Fruit fly (Drosophila melanogaster) Kc167 (cell line): ENCODE results near the gene Sec15.

Experiments
- Myc ChIP-seq: fragments of >200 bp; optimal IDR thresholded peaks from 2 replicates; lab custom pipeline; 2017; ENCODE audit warnings: missing external identifiers
- Sin3A ChIP-seq: fragments of >200 bp; optimal IDR thresholded peaks from 2 replicates; lab custom pipeline; 2018; ENCODE audit warnings: missing external identifiers
- h ChIP-seq: fragments of >200 bp; optimal IDR thresholded peaks from 3 replicates; lab custom pipeline; 2018; ENCODE audit warnings: missing external identifiers
- insv ChIP-seq: fragments of >200 bp; optimal IDR thresholded peaks from 3 replicates; lab custom pipeline; 2018; ENCODE audit warnings: missing external identifiers
- psq ChIP-seq: fragments of >200 bp; optimal IDR thresholded peaks from 2 replicates; lab custom pipeline; 2017; ENCODE audit warnings: missing external identifiers
- ttk ChIP-seq: sonication (Bioruptor generic); optimal IDR thresholded peaks from 2 replicates; lab custom pipeline; 2017; ENCODE audit warnings: missing external identifiers

The Sec15 gene

dm6 chr3R:21090230-21091021, 17.3 kb downstream of the Sec15 start:
- TF ChIP-seq ttk (no peak), Sin3A (no peak), psq (lab: Kevin White, UChicago) (no peak), Myc (lab: Kevin White, UChicago) (no peak), insv (lab: Kevin White, UChicago) (no peak), h (lab: Kevin White, UChicago) (no peak)

dm6 chr3R:21089416-21089815, 18.4 kb downstream of the Sec15 start:
- TF ChIP-seq Sin3A: no peak
- no peak for TF ChIP-seq Myc (lab: Kevin White, UChicago)
- no peak for TF ChIP-seq insv (lab: Kevin White, UChicago)
- no peak for TF ChIP-seq ttk
- TF ChIP-seq psq (lab: Kevin White, UChicago): no peak
- no peak for TF ChIP-seq h (lab: Kevin White, UChicago)

- TF ChIP-seq Myc (lab: Kevin White, UChicago) (no peak), h (lab: Kevin White, UChicago) (no peak), ttk (no peak), Sin3A (no peak), insv (lab: Kevin White, UChicago) (no peak), psq (lab: Kevin White, UChicago) (no peak)
Measured at dm6 chr3R:21084979-21085378, 22.8 kb downstream of the Sec15 start.

dm6 chr3R:21080876-21081586, 26.7 kb downstream of the Sec15 start, which contains the start of gene HHEX:
HHEX (minus strand) TSS chr3R:21080926.
- no peak for TF ChIP-seq psq (lab: Kevin White, UChicago)
- TF ChIP-seq Myc (lab: Kevin White, UChicago): no peak
- TF ChIP-seq Sin3A: no peak
- no peak for TF ChIP-seq insv (lab: Kevin White, UChicago)
- TF ChIP-seq h (lab: Kevin White, UChicago): no peak
- no peak for TF ChIP-seq ttk

- TF ChIP-seq psq (lab: Kevin White, UChicago) (no peak), Sin3A (no peak), h (lab: Kevin White, UChicago) (no peak), ttk (no peak), insv (lab: Kevin White, UChicago) (no peak), Myc (lab: Kevin White, UChicago) (no peak)
Measured at dm6 chr3R:21078958-21079357, 28.8 kb downstream of the Sec15 start.

- TF ChIP-seq Sin3A (no peak), insv (lab: Kevin White, UChicago) (no peak), h (lab: Kevin White, UChicago) (no peak), psq (lab: Kevin White, UChicago) (no peak)
Measured at dm6 chr3R:21078211-21078610, 29.6 kb downstream of the Sec15 start.

- TF ChIP-seq ttk (no peak), h (lab: Kevin White, UChicago) (no peak), insv (lab: Kevin White, UChicago) (no peak), Sin3A (no peak), Myc (lab: Kevin White, UChicago) (no peak), psq (lab: Kevin White, UChicago) (no peak)
Measured at dm6 chr3R:21077577-21077976, 30.2 kb downstream of the Sec15 start.

dm6 chr3R:21073707-21074106, 34.1 kb downstream of the Sec15 start, which contains the start of gene dmrt93B:
dmrt93B (plus strand) TSS chr3R:21074007.
- no peak for TF ChIP-seq ttk
- no peak for TF ChIP-seq psq (lab: Kevin White, UChicago)
- TF ChIP-seq insv (lab: Kevin White, UChicago): no peak
- no peak for TF ChIP-seq h (lab: Kevin White, UChicago)
- no peak for TF ChIP-seq Sin3A
- no peak for TF ChIP-seq Myc (lab: Kevin White, UChicago)

- no peak for TF ChIP-seq insv (lab: Kevin White, UChicago)
- no peak for TF ChIP-seq Sin3A
- no peak for TF ChIP-seq ttk
- TF ChIP-seq Myc (lab: Kevin White, UChicago): no peak
- TF ChIP-seq psq (lab: Kevin White, UChicago): no peak
- no peak for TF ChIP-seq h (lab: Kevin White, UChicago)
Measured at dm6 chr3R:21073141-21073540, 34.6 kb downstream of the Sec15 start, which contains the start of gene r-l. r-l (minus strand) TSS chr3R:21073319.

- TF ChIP-seq h (lab: Kevin White, UChicago) (no peak), psq (lab: Kevin White, UChicago) (no peak), insv (lab: Kevin White, UChicago) (no peak), Sin3A (no peak)
Measured at dm6 chr3R:21071943-21072500, 35.8 kb downstream of the Sec15 start.

- TF ChIP-seq Myc (lab: Kevin White, UChicago) (no peak), insv (lab: Kevin White, UChicago) (peak; percentile 51), h (lab: Kevin White, UChicago) (no peak)
Measured at dm6 chr3R:21071312-21071711, 36.5 kb downstream of the Sec15 start.

- no peak for TF ChIP-seq Myc (lab: Kevin White, UChicago)
- no peak for TF ChIP-seq insv (lab: Kevin White, UChicago)
- no peak for TF ChIP-seq h (lab: Kevin White, UChicago)
- TF ChIP-seq psq (lab: Kevin White, UChicago): no peak
- TF ChIP-seq ttk: no peak
- no peak for TF ChIP-seq Sin3A
Measured at dm6 chr3R:21069742-21070141, 38.0 kb downstream of the Sec15 start.
